Worm (Caenorhabditis elegans) whole organism, L4/young adult: ENCODE measurements around the gene yju-2.

Experiments
- dao-5 ChIP-seq: sonication (generic microtip); optimal IDR thresholded peaks from 2 replicates; lab custom pipeline; 2016; ENCODE audit warnings: missing genotype, missing genetic modification characterization, moderate library complexity, missing compliant biosample characterization
- him-1 ChIP-seq: sonication (generic microtip); optimal IDR thresholded peaks from 2 replicates; lab custom pipeline; 2016; ENCODE audit warnings: missing genotype, missing genetic modification reagents, missing genetic modification characterization, missing compliant biosample characterization

- no peak for TF ChIP-seq him-1 (tag; lab: Kevin White, UChicago)
- TF ChIP-seq dao-5 (tag; lab: Kevin White, UChicago): no peak
These were observed 14.0 kb upstream of the yju-2 start for ce11 chrIII:7170090-7170489.
